Fruit fly (Drosophila melanogaster) whole organism, embryonic: ENCODE data around the gene caz.

Source experiments
- Antp ChIP-seq: fragments of 200-800 bp; sonication (Bioruptor generic); optimal IDR thresholded peaks from 3 replicates; lab custom pipeline; 2016; ENCODE audit warnings: missing biosample characterization, missing genetic modification characterization
- CG10366 ChIP-seq: fragments of 200-800 bp; sonication (Bioruptor generic); IDR thresholded peaks from 2 replicates; pipeline ENCODE4 v1.3.6; 2022; ENCODE audit warnings: missing biosample characterization, missing genetic modification characterization
- CG11723 ChIP-seq: fragments of 200-800 bp; sonication (Bioruptor generic); optimal IDR thresholded peaks from 2 replicates; lab custom pipeline; 2017; ENCODE audit warnings: missing biosample characterization, mild to moderate bottlenecking, missing genetic modification characterization
- CG12391 ChIP-seq: fragments of 200-800 bp; sonication (Bioruptor generic); optimal IDR thresholded peaks from 3 replicates; lab custom pipeline; 2018; ENCODE audit warnings: missing biosample characterization, mild to moderate bottlenecking, missing genetic modification characterization, moderate library complexity
- CG12744 ChIP-seq: fragments of 200-800 bp; sonication (Bioruptor generic); optimal IDR thresholded peaks from 2 replicates; lab custom pipeline; 2016; ENCODE audit warnings: missing biosample characterization, missing genetic modification characterization
- CG13123 ChIP-seq: fragments of 200-800 bp; sonication (Bioruptor generic); optimal IDR thresholded peaks from 2 replicates; lab custom pipeline; 2016; ENCODE audit warnings: missing biosample characterization, missing genetic modification characterization
- CG13287 ChIP-seq: fragments of 200-800 bp; sonication (Bioruptor generic); IDR thresholded peaks from 2 replicates; pipeline ENCODE4 v1.3.6; 2022; ENCODE audit warnings: missing biosample characterization, missing genetic modification characterization; ENCODE audit not compliant: partially characterized antibody
- CG13894 ChIP-seq: fragments of 200-800 bp; sonication (Bioruptor generic); optimal IDR thresholded peaks from 3 replicates; lab custom pipeline; 2018; ENCODE audit warnings: missing biosample characterization, mild to moderate bottlenecking, missing genetic modification characterization, moderate library complexity
- CG14050 ChIP-seq: fragments of 200-800 bp; sonication (Bioruptor generic); IDR thresholded peaks from 3 replicates; pipeline ENCODE4 v1.3.6; 2022; ENCODE audit warnings: missing biosample characterization, missing genetic modification characterization
- CG14965 ChIP-seq: fragments of 200-800 bp; sonication (Bioruptor generic); optimal IDR thresholded peaks from 2 replicates; lab custom pipeline; 2016; ENCODE audit warnings: missing biosample characterization, missing genetic modification characterization, borderline replicate concordance
- CG15011 ChIP-seq: fragments of 200-800 bp; sonication (Bioruptor generic); optimal IDR thresholded peaks from 3 replicates; lab custom pipeline; 2018; ENCODE audit warnings: missing biosample characterization, mild to moderate bottlenecking, missing genetic modification characterization
- CG16815 ChIP-seq: fragments of 200-800 bp; sonication (Bioruptor generic); optimal IDR thresholded peaks from 3 replicates; lab custom pipeline; 2017; ENCODE audit warnings: missing biosample characterization, mild to moderate bottlenecking, missing genetic modification characterization
- CG16863 ChIP-seq: fragments of 200-800 bp; sonication (Bioruptor generic); optimal IDR thresholded peaks from 3 replicates; lab custom pipeline; 2016; ENCODE audit warnings: missing biosample characterization, missing genetic modification characterization
- CG17186 ChIP-seq: fragments of 200-800 bp; sonication (Bioruptor generic); optimal IDR thresholded peaks from 3 replicates; lab custom pipeline; 2017; ENCODE audit warnings: missing biosample characterization, missing genetic modification reagents, missing genetic modification characterization
- CG18619 ChIP-seq: fragments of 200-800 bp; sonication (Bioruptor generic); optimal IDR thresholded peaks from 3 replicates; lab custom pipeline; 2017; ENCODE audit warnings: missing biosample characterization, mild to moderate bottlenecking, missing genetic modification characterization
- CG2116 ChIP-seq: fragments of 200-800 bp; sonication (Bioruptor generic); optimal IDR thresholded peaks from 3 replicates; lab custom pipeline; 2018; ENCODE audit warnings: missing biosample characterization, mild to moderate bottlenecking, missing genetic modification characterization
- CG2129 ChIP-seq: fragments of 200-800 bp; sonication (Bioruptor generic); IDR thresholded peaks from 2 replicates; pipeline ENCODE4 v1.3.6; 2022; ENCODE audit warnings: missing biosample characterization, missing genetic modification characterization; ENCODE audit not compliant: partially characterized antibody
- CG31388 ChIP-seq: fragments of 200-800 bp; sonication (Bioruptor generic); optimal IDR thresholded peaks from 2 replicates; lab custom pipeline; 2016; ENCODE audit warnings: missing biosample characterization, missing genetic modification characterization
- CG3407 ChIP-seq: fragments of 200-800 bp; sonication (Bioruptor generic); optimal IDR thresholded peaks from 2 replicates; lab custom pipeline; 2018; ENCODE audit warnings: missing biosample characterization, mild to moderate bottlenecking, missing genetic modification characterization
- CG7963 ChIP-seq: fragments of 200-800 bp; sonication (Bioruptor generic); IDR thresholded peaks from 3 replicates; pipeline ENCODE4 v1.3.6; 2022; ENCODE audit warnings: missing biosample characterization, missing genetic modification characterization; ENCODE audit not compliant: partially characterized antibody
- CG9797 ChIP-seq: fragments of 200-800 bp; sonication (Bioruptor generic); optimal IDR thresholded peaks from 3 replicates; lab custom pipeline; 2018; ENCODE audit warnings: missing biosample characterization, mild to moderate bottlenecking, missing genetic modification characterization
- CG9876 ChIP-seq: fragments of 200-800 bp; sonication (Bioruptor generic); optimal IDR thresholded peaks from 2 replicates; lab custom pipeline; 2016; ENCODE audit warnings: missing biosample characterization, missing genetic modification characterization
- Dbx ChIP-seq: fragments of 200-800 bp; sonication (Bioruptor generic); IDR thresholded peaks from 3 replicates; pipeline ENCODE4 v1.3.6; 2022; ENCODE audit warnings: missing biosample characterization, missing genetic modification characterization
- Deaf1 ChIP-seq: fragments of 200-800 bp; optimal IDR thresholded peaks from 3 replicates; lab custom pipeline; 2019; ENCODE audit warnings: missing biosample characterization, mild to moderate bottlenecking, missing genetic modification characterization, moderate library complexity
- HLHmδ ChIP-seq: fragments of 200-800 bp; sonication (Bioruptor generic); optimal IDR thresholded peaks from 2 replicates; lab custom pipeline; 2018; ENCODE audit warnings: missing biosample characterization, mild to moderate bottlenecking, missing genetic modification characterization, moderate library complexity
- Hmx ChIP-seq: fragments of 200-800 bp; sonication (Bioruptor generic); optimal IDR thresholded peaks from 2 replicates; lab custom pipeline; 2016; ENCODE audit warnings: missing biosample characterization, missing genetic modification characterization
- Hr51 ChIP-seq, 2 experiments: fragments of 200-800 bp; sonication (Bioruptor generic); optimal IDR thresholded peaks; 2 replicates in 1 of 2; 3 replicates in 1 of 2; lab custom pipeline; 2016 to 2018; ENCODE audit warnings: missing biosample characterization in 2 of 2, missing genetic modification characterization in 2 of 2, mild to moderate bottlenecking in 1 of 2, moderate library complexity in 1 of 2
- Hsf ChIP-seq: fragments of 200-800 bp; sonication (Bioruptor generic); optimal IDR thresholded peaks from 3 replicates; lab custom pipeline; 2016; ENCODE audit warnings: missing biosample characterization, missing genetic modification characterization
- Kr ChIP-seq: fragments of 200-800 bp; sonication (Bioruptor generic); optimal IDR thresholded peaks from 2 replicates; lab custom pipeline; 2017; ENCODE audit warnings: missing biosample characterization, mild to moderate bottlenecking, missing genetic modification characterization
- Myb ChIP-seq: fragments of 200-800 bp; sonication (Bioruptor generic); optimal IDR thresholded peaks from 2 replicates; lab custom pipeline; 2016; ENCODE audit warnings: missing biosample characterization, missing genetic modification characterization
- Scr ChIP-seq: fragments of 200-800 bp; sonication (Bioruptor generic); IDR thresholded peaks from 2 replicates; pipeline ENCODE4 v1.3.6; 2022; ENCODE audit warnings: missing biosample characterization, missing genetic modification characterization; ENCODE audit not compliant: partially characterized antibody
- Side ChIP-seq: fragments of 200-800 bp; sonication (Bioruptor generic); optimal IDR thresholded peaks from 2 replicates; lab custom pipeline; 2016; ENCODE audit warnings: missing biosample characterization, missing genetic modification characterization
- Tbp ChIP-seq: fragments of >200 bp; optimal IDR thresholded peaks from 2 replicates; lab custom pipeline; 2018; ENCODE audit warnings: missing biosample characterization, missing genetic modification characterization
- ac ChIP-seq: fragments of 200-800 bp; sonication (Bioruptor generic); optimal IDR thresholded peaks from 3 replicates; lab custom pipeline; 2017; ENCODE audit warnings: missing biosample characterization, mild to moderate bottlenecking, missing genetic modification characterization
- ash1 ChIP-seq: fragments of 200-800 bp; sonication (Bioruptor generic); optimal IDR thresholded peaks from 2 replicates; lab custom pipeline; 2018; ENCODE audit warnings: missing biosample characterization, mild to moderate bottlenecking, missing genetic modification characterization
- bbx ChIP-seq: fragments of 200-800 bp; sonication (Bioruptor generic); IDR thresholded peaks from 2 replicates; pipeline ENCODE4 v1.3.6; 2022; ENCODE audit warnings: missing biosample characterization, missing genetic modification characterization; ENCODE audit not compliant: partially characterized antibody
- da ChIP-seq: fragments of 200-800 bp; sonication (Bioruptor generic); optimal IDR thresholded peaks from 2 replicates; lab custom pipeline; 2016; ENCODE audit warnings: missing biosample characterization, missing genetic modification characterization
- dmrt11E ChIP-seq: fragments of 200-800 bp; sonication (Bioruptor generic); optimal IDR thresholded peaks from 3 replicates; lab custom pipeline; 2018; ENCODE audit warnings: missing biosample characterization, mild to moderate bottlenecking, missing genetic modification characterization, moderate library complexity
- exex ChIP-seq: fragments of 200-800 bp; sonication (Bioruptor generic); optimal IDR thresholded peaks from 4 replicates; lab custom pipeline; 2018; ENCODE audit warnings: missing biosample characterization, mild to moderate bottlenecking, missing genetic modification characterization, moderate library complexity
- gsb ChIP-seq: fragments of 200-800 bp; sonication (Bioruptor generic); IDR thresholded peaks from 2 replicates; pipeline ENCODE4 v1.3.6; 2022; ENCODE audit warnings: missing biosample characterization, missing genetic modification characterization
- knrl ChIP-seq: fragments of 200-800 bp; sonication (Bioruptor generic); IDR thresholded peaks from 3 replicates; pipeline ENCODE4 v1.3.6; 2022; ENCODE audit warnings: missing biosample characterization, missing genetic modification characterization; ENCODE audit not compliant: partially characterized antibody
- lilli ChIP-seq: fragments of 200-800 bp; sonication (Bioruptor generic); optimal IDR thresholded peaks from 3 replicates; lab custom pipeline; 2016; ENCODE audit warnings: missing biosample characterization, missing genetic modification characterization
- onecut ChIP-seq: fragments of 200-800 bp; sonication (Bioruptor generic); IDR thresholded peaks from 2 replicates; pipeline ENCODE4 v1.3.6; 2022; ENCODE audit warnings: missing biosample characterization, missing genetic modification characterization
- p53 ChIP-seq: fragments of 200-800 bp; sonication (Bioruptor generic); optimal IDR thresholded peaks from 2 replicates; lab custom pipeline; 2016; ENCODE audit warnings: missing biosample characterization, missing genetic modification characterization
- schlank ChIP-seq: fragments of 200-800 bp; sonication (Bioruptor generic); optimal IDR thresholded peaks from 2 replicates; lab custom pipeline; 2018; ENCODE audit warnings: missing biosample characterization, mild to moderate bottlenecking, missing genetic modification characterization
- tio ChIP-seq: fragments of 200-800 bp; sonication (Bioruptor generic); optimal IDR thresholded peaks from 2 replicates; lab custom pipeline; 2017; ENCODE audit warnings: missing biosample characterization, missing genetic modification characterization, inconsistent platforms
- trem ChIP-seq: fragments of 200-800 bp; optimal IDR thresholded peaks from 3 replicates; lab custom pipeline; 2019; ENCODE audit warnings: missing biosample characterization, mild to moderate bottlenecking, missing genetic modification characterization, moderate library complexity
- unc-4 ChIP-seq: fragments of 200-800 bp; sonication (Bioruptor generic); IDR thresholded peaks from 2 replicates; pipeline ENCODE4 v1.3.6; 2022; ENCODE audit warnings: missing biosample characterization, missing genetic modification characterization; ENCODE audit not compliant: partially characterized antibody
- vnd ChIP-seq: fragments of 200-800 bp; sonication (Bioruptor generic); IDR thresholded peaks from 3 replicates; pipeline ENCODE4 v1.3.6; 2022; ENCODE audit warnings: missing biosample characterization, missing genetic modification characterization; ENCODE audit not compliant: partially characterized antibody

caz gene

dm6 chrX:16277878-16278506 lies 10.6 kb upstream of the caz start, which contains the start of gene eas (continued):
- TF ChIP-seq ash1 (GFP tag; lab: Kevin White, UChicago) (no peak), Antp (GFP tag; lab: Kevin White, UChicago) (no peak), CG16815 (no peak), CG14965 (GFP tag; lab: Kevin White, UChicago) (no peak), CG16863 (GFP tag; lab: Kevin White, UChicago) (peak; percentile 30), p53 (GFP tag; lab: Kevin White, UChicago) (peak; percentile 44), CG2129 (GFP tag; lab: Robert Waterston, UW) (peak; percentile 31; the same call in 1 of the 2 replicates), Myb (GFP tag; lab: Kevin White, UChicago) (peak; percentile 51), lilli (GFP tag; lab: Kevin White, UChicago) (peak; percentile 43), Hmx (GFP tag; lab: Kevin White, UChicago) (no peak), CG15011 (GFP tag; lab: Kevin White, UChicago) (no peak), CG31388 (no peak), CG7963 (GFP tag; lab: Robert Waterston, UW) (peak; percentile 72; the same call in 2 of the 3 replicates), CG10366 (GFP tag; lab: Robert Waterston, UW) (0 out of 2 replicates have a peak, but pooled peaks have one; percentile 7), gsb (no peak), CG14050 (no peak), Scr (peak; percentile 73), CG18619 (no peak), Dbx (0 out of 3 replicates have a peak, but pooled peaks have one; percentile 31), knrl (GFP tag; lab: Robert Waterston, UW) (peak; percentile 66), Kr (GFP tag; lab: Kevin White, UChicago) (no peak), CG3407 (no peak), schlank (peak; percentile 18), onecut (GFP tag; lab: Robert Waterston, UW) (peak; percentile 93), CG17186 (GFP tag; lab: Kevin White, UChicago) (peak; percentile 81), ac (GFP tag; lab: Kevin White, UChicago) (no peak), vnd (GFP tag; lab: Robert Waterston, UW) (peak; percentile 62; the same call in 2 of the 3 replicates), CG13123 (no peak), CG9797 (peak; percentile 88), Deaf1 (tag; lab: Kevin White, UChicago) (peak; percentile 65), exex (no peak), bbx (peak; percentile 70), trem (tag; lab: Kevin White, UChicago) (peak; percentile 48), unc-4 (GFP tag; lab: Robert Waterston, UW) (peak; percentile 75), CG13894 (tag; lab: Kevin White, UChicago) (peak; percentile 61), Tbp (GFP tag; lab: Kevin White, UChicago) (no peak), CG12744 (GFP tag; lab: Kevin White, UChicago) (no peak), da (no peak), Side (GFP tag; lab: Kevin White, UChicago) (peak; percentile 31), HLHmδ (peak; percentile 42), Hr51 (GFP tag; optimal IDR thresholded peaks at IDR 0.05; lab: Kevin White, UChicago) (peak in 1 of 2 experiments; percentile 5), dmrt11E (no peak), CG13287 (GFP tag; lab: Robert Waterston, UW) (peak; percentile 79), CG12391 (tag; lab: Kevin White, UChicago) (no peak), CG9876 (no peak), Hsf (GFP tag; lab: Kevin White, UChicago) (peak; percentile 10), CG2116 (GFP tag; lab: Kevin White, UChicago) (peak; percentile 72), tio (GFP tag; lab: Kevin White, UChicago) (no peak), CG11723 (GFP tag; lab: Kevin White, UChicago) (no peak)
